Worm (Caenorhabditis elegans): Measurements from ENCODE around the gene F22B7.9.

F22B7.9 gene

DNA sequence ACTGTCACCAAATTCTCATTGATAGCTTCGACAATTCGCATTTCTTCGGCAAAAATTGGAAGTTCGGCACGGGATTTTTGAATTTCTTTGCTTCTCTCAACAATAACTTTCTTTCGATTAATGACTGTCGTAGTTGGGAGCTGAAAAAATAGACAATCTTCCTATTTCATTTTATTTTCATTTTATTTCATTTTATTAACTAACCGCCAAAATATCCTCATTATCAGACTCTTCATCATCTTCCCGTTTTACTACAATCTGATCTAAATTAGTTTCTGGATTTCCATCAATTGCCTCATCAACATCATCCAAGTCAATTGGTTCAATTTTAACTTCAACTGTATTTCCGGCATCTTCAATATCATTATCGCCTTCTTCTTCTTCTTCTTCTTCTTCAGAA is 40.2 kb downstream of the F22B7.9 start:
- TF ChIP-seq ctbp-1 (GFP tag; IDR thresholded peaks at IDR 0.05) (no peak), dmd-6 (GFP tag; IDR thresholded peaks at IDR 0.05) (no peak), unc-62 (GFP tag; optimal IDR thresholded peaks at IDR 0.05 in 1 of 2) (peak in 1 of 2 experiments; percentile 96), unc-62 (tag; optimal IDR thresholded peaks at IDR 0.05) (no peak), aha-1 (tag) (peak; percentile 75)

ce11 chrIII:8611282-8611681 is 42.4 kb downstream of the F22B7.9 start:
- TF ChIP-seq nhr-77 (tag; optimal IDR thresholded peaks at IDR 0.05) (no peak), F26F4.8 (GFP tag; conservative IDR thresholded peaks at IDR 0.05) (no peak), zip-2 (tag; optimal IDR thresholded peaks at IDR 0.05) (peak; percentile 76), mes-2 (tag; optimal IDR thresholded peaks at IDR 0.05; ENCODE audit: poor library complexity, severe bottlenecking) (no peak), madf-5 (GFP tag; IDR thresholded peaks at IDR 0.05) (no peak), ces-1 (GFP tag; optimal IDR thresholded peaks at IDR 0.05) (no peak)

DNA sequence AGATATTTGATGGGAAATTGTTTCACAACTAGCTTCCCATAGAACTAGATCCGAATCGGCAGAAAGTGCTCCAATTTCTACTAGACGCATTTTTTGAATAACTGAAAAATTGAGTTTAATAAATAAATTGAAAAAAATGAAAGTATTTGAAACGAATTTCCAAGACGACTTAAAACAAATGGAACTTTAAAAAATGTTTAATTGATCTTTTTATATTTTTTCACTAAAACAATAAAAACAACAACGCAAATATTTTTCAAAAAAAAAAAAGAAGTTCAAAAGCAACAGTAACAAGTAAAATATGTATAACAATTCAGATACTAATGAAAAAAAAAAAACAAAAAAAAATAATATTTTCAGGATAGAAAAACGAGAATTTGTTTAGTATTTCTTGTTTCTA is 44.0 kb downstream of the F22B7.9 start, which contains the start of gene C06E1.9:
C06E1.9 (minus strand) TSS at position 101 of the 400 bp plus-strand sequence.
- TF ChIP-seq hlh-11 (tag; optimal IDR thresholded peaks at IDR 0.05) = no peak
- no peak for TF ChIP-seq daf-8 (GFP tag; IDR thresholded peaks at IDR 0.05)
- TF ChIP-seq nhr-11 (tag; optimal IDR thresholded peaks at IDR 0.05) = no peak
- no peak for TF ChIP-seq dmd-9 (GFP tag; IDR thresholded peaks at IDR 0.05)
- TF ChIP-seq zag-1 (tag; optimal IDR thresholded peaks at IDR 0.05) = no peak
- no peak for TF ChIP-seq egl-43 (GFP tag; IDR thresholded peaks at IDR 0.05)
- no peak for TF ChIP-seq hlh-30 (tag; optimal IDR thresholded peaks at IDR 0.05; ENCODE audit: insufficient read depth)
- TF ChIP-seq nhr-41 (GFP tag; IDR thresholded peaks at IDR 0.05) = no peak

DNA sequence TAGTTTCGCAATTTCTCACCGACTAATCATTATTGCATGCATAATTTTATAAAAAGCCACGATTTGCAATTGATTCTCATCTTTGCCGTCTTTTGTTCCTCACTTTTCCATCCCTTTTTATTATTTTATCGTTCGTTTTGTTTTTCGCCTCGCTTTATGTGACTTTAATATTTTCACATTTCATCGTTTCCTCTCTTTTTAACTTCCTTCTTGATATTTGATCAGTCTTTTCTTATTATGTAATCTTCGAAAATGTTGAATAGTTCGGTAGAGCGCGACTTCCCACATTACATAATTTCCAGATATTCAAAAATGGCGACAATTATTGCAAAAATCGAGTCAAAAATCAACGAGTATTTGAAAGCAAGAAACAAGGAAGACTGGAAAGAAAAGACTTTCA is 48.2 kb downstream of the F22B7.9 start, which contains the start of gene C06E1.1:
C06E1.1 (plus strand) TSS at position 301 of the 400 bp plus-strand sequence.
- TF ChIP-seq skn-1 (tag; optimal IDR thresholded peaks at IDR 0.05) (no peak), F10B5.3 (tag; optimal IDR thresholded peaks at IDR 0.05) (no peak), unc-62 (GFP tag; optimal IDR thresholded peaks at IDR 0.05 in 1 of 2) (peak in 1 of 2 experiments; percentile 56), unc-62 (tag; optimal IDR thresholded peaks at IDR 0.05) (no peak), nhr-11 (tag; optimal IDR thresholded peaks at IDR 0.05) (no peak), nhr-10 (tag; optimal IDR thresholded peaks at IDR 0.05) (no peak), ceh-32 (tag; optimal IDR thresholded peaks at IDR 0.05; ENCODE audit: poor library complexity) (no peak)

Data from whole organism, L4 larva.